Fruit fly (Drosophila melanogaster): Measurements from ENCODE around the gene CG9705.

- TF ChIP-seq dmrt93B (GFP tag; optimal IDR thresholded peaks at IDR 0.05) (no peak), OdsH (GFP tag; optimal IDR thresholded peaks at IDR 0.05) (no peak), GATAd (GFP tag; optimal IDR thresholded peaks at IDR 0.05) (no peak), Dif (GFP tag; optimal IDR thresholded peaks at IDR 0.05; ENCODE audit: partially characterized antibody) (no peak), brk (GFP tag; optimal IDR thresholded peaks at IDR 0.05) (no peak), woc (GFP tag; optimal IDR thresholded peaks at IDR 0.05) (peak; percentile 50), sage (GFP tag; optimal IDR thresholded peaks at IDR 0.05) (no peak), psq (GFP tag; optimal IDR thresholded peaks at IDR 0.05) (no peak), Dfd (GFP tag; optimal IDR thresholded peaks at IDR 0.05) (no peak), Hr78 (GFP tag; optimal IDR thresholded peaks at IDR 0.05) (no peak), CrebA (GFP tag; optimal IDR thresholded peaks at IDR 0.05; ENCODE audit: borderline replicate concordance) (no peak), rgr (GFP tag; optimal IDR thresholded peaks at IDR 0.05) (no peak), Hnf4 (GFP tag; optimal IDR thresholded peaks at IDR 0.05) (no peak)
Measured at dm6 chr3L:16811908-16812307, 32.0 kb downstream of the CG9705 start.
